Worm (Caenorhabditis elegans) whole organism, L4 larva: ENCODE data around the gene C56C10.6.

ENCODE experiments used
- D1046.2 ChIP-seq: fragments of 200-800 bp; sonication (Bioruptor generic); IDR thresholded peaks from 2 replicates; pipeline ENCODE4 v1.3.6; 2022; ENCODE audit warnings: missing genetic modification characterization, missing compliant biosample characterization
- F49E8.2 ChIP-seq: sonication (generic microtip); optimal IDR thresholded peaks from 2 replicates; lab custom pipeline; 2016; ENCODE audit warnings: missing compliant biosample characterization, mild to moderate bottlenecking, missing genetic modification characterization, borderline replicate concordance
- ZK546.5 ChIP-seq, 2 experiments: sonication (generic microtip); optimal IDR thresholded peaks; 2 replicates each; lab custom pipeline; 2017; ENCODE audit warnings: missing biosample characterization in 2 of 2, missing genetic modification characterization in 2 of 2
- aha-1 ChIP-seq: fragments of 150-350 bp; peaks from one replicate; lab custom pipeline; 2014; ENCODE audit warnings: missing biosample characterization, missing genetic modification characterization
- ceh-28 ChIP-seq: fragments of 150-350 bp; optimal IDR thresholded peaks from 2 replicates; lab custom pipeline; 2014; ENCODE audit warnings: missing biosample characterization, missing genetic modification reagents, missing genetic modification characterization
- ceh-62 ChIP-seq: sonication (generic microtip); optimal IDR thresholded peaks from 2 replicates; lab custom pipeline; 2017; ENCODE audit warnings: missing biosample characterization, missing genetic modification characterization
- daf-12 ChIP-seq: fragments of 150-350 bp; optimal IDR thresholded peaks from 2 replicates; lab custom pipeline; 2014; ENCODE audit warnings: missing biosample characterization, missing genetic modification reagents, missing genetic modification characterization
- daf-19 ChIP-seq: fragments of 200-800 bp; sonication (Bioruptor generic); conservative IDR thresholded peaks from 2 replicates; pipeline ENCODE4 v1.3.6; 2022; ENCODE audit warnings: missing genetic modification characterization, missing compliant biosample characterization
- daf-8 ChIP-seq: fragments of 200-800 bp; sonication (Bioruptor generic); IDR thresholded peaks from 2 replicates; pipeline ENCODE4 v1.3.6; 2022; ENCODE audit warnings: missing genetic modification characterization, missing compliant biosample characterization
- dmd-8 ChIP-seq: fragments of 200-800 bp; sonication (Bioruptor generic); IDR thresholded peaks from 2 replicates; pipeline ENCODE4 v1.3.6; 2022; ENCODE audit warnings: missing genetic modification characterization, missing compliant biosample characterization
- dmd-9 ChIP-seq: fragments of 200-800 bp; sonication (Bioruptor generic); IDR thresholded peaks from 2 replicates; pipeline ENCODE4 v1.3.6; 2022; ENCODE audit warnings: missing genetic modification reagents, missing genetic modification characterization, missing compliant biosample characterization
- dpl-1 ChIP-seq: fragments of 150-350 bp; optimal IDR thresholded peaks from 2 replicates; lab custom pipeline; 2014; ENCODE audit warnings: missing biosample characterization, missing genetic modification reagents, missing genetic modification characterization
- dve-1 ChIP-seq: sonication (generic microtip); optimal IDR thresholded peaks from 2 replicates; lab custom pipeline; 2017; ENCODE audit warnings: antibody characterized with exemption, mild to moderate bottlenecking, missing genetic modification characterization, missing compliant biosample characterization; ENCODE audit not compliant: insufficient read depth
- egl-43 ChIP-seq: fragments of 200-800 bp; sonication (Bioruptor generic); IDR thresholded peaks from 2 replicates; pipeline ENCODE4 v1.3.6; 2022; ENCODE audit warnings: missing genetic modification reagents, missing genetic modification characterization, missing compliant biosample characterization
- hif-1 ChIP-seq, 2 experiments: sonication (generic microtip); optimal IDR thresholded peaks; 2 replicates each; lab custom pipeline; 2016 to 2017; ENCODE audit warnings: missing compliant biosample characterization in 2 of 2, missing genetic modification characterization in 2 of 2, missing genetic modification reagents in 2 of 2, missing genotype in 2 of 2, mild to moderate bottlenecking in 1 of 2
- hlh-11 ChIP-seq: fragments of 200-800 bp; sonication (Bioruptor generic); optimal IDR thresholded peaks from 2 replicates; lab custom pipeline; 2018; ENCODE audit warnings: mild to moderate bottlenecking, missing genetic modification characterization, missing compliant biosample characterization
- hlh-30 ChIP-seq: sonication (generic microtip); optimal IDR thresholded peaks from 2 replicates; lab custom pipeline; 2017; ENCODE audit warnings: antibody characterized with exemption, mild to moderate bottlenecking, missing genetic modification characterization, missing compliant biosample characterization; ENCODE audit not compliant: insufficient read depth
- hmg-1.1 ChIP-seq: fragments of 200-800 bp; sonication (Bioruptor generic); IDR thresholded peaks from 2 replicates; pipeline ENCODE4 v1.3.6; 2022; ENCODE audit warnings: missing genetic modification reagents, missing genetic modification characterization, missing compliant biosample characterization
- lsy-2 ChIP-seq, 2 experiments: fragments of 150-350 bp in 1 of 2; sonication (generic microtip) in 1 of 2; optimal IDR thresholded peaks; 2 replicates each; lab custom pipeline; 2014 to 2017; ENCODE audit warnings: missing biosample characterization in 2 of 2, missing genetic modification characterization in 2 of 2
- madf-5 ChIP-seq, 2 experiments: fragments of 200-800 bp; sonication (Bioruptor generic); IDR thresholded peaks; 2 replicates each; pipeline ENCODE4 v1.3.6; 2022; ENCODE audit warnings: missing compliant biosample characterization in 2 of 2, missing genetic modification characterization in 2 of 2
- madf-9 ChIP-seq: fragments of 200-800 bp; sonication (Bioruptor generic); conservative IDR thresholded peaks from 2 replicates; pipeline ENCODE4 v1.3.6; 2022; ENCODE audit warnings: missing genetic modification reagents, missing genetic modification characterization, missing compliant biosample characterization
- mdl-1 ChIP-seq, 2 experiments: fragments of 150-350 bp in 1 of 2; sonication (generic microtip) in 1 of 2; optimal IDR thresholded peaks; 2 replicates each; lab custom pipeline; 2014 to 2017; ENCODE audit warnings: missing biosample characterization in 2 of 2, missing genetic modification characterization in 2 of 2
- mep-1 ChIP-seq: fragments of 150-350 bp; sonication (generic microtip); optimal IDR thresholded peaks from 3 replicates; lab custom pipeline; 2014; ENCODE audit warnings: missing biosample characterization, missing genetic modification characterization
- mes-2 ChIP-seq: sonication (generic microtip); optimal IDR thresholded peaks from 2 replicates; lab custom pipeline; 2016; ENCODE audit warnings: missing genotype, mild to moderate bottlenecking, missing genetic modification characterization, missing compliant biosample characterization; ENCODE audit not compliant: poor library complexity, severe bottlenecking
- mxl-3 ChIP-seq: fragments of 200-800 bp; sonication (Bioruptor generic); optimal IDR thresholded peaks from 2 replicates; lab custom pipeline; 2018; ENCODE audit warnings: mild to moderate bottlenecking, missing genetic modification characterization, missing compliant biosample characterization
- nhr-111 ChIP-seq: fragments of 200-800 bp; sonication (Bioruptor generic); optimal IDR thresholded peaks from 2 replicates; lab custom pipeline; 2018; ENCODE audit warnings: mild to moderate bottlenecking, missing genetic modification characterization, missing compliant biosample characterization
- nhr-237 ChIP-seq: sonication (generic microtip); optimal IDR thresholded peaks from 2 replicates; lab custom pipeline; 2017; ENCODE audit warnings: missing biosample characterization, missing genetic modification characterization
- nhr-28 ChIP-seq: fragments of 150-350 bp; optimal IDR thresholded peaks from 2 replicates; lab custom pipeline; 2014; ENCODE audit warnings: missing biosample characterization, missing genetic modification characterization
- nhr-42 ChIP-seq: fragments of 200-800 bp; sonication (Bioruptor generic); IDR thresholded peaks from 2 replicates; pipeline ENCODE4 v1.3.6; 2022; ENCODE audit warnings: missing genetic modification characterization, missing compliant biosample characterization
- nhr-6 ChIP-seq: fragments of 150-350 bp; optimal IDR thresholded peaks from 2 replicates; lab custom pipeline; 2014; ENCODE audit warnings: missing biosample characterization, missing genetic modification characterization
- nhr-77 ChIP-seq: fragments of 150-350 bp; optimal IDR thresholded peaks from 2 replicates; lab custom pipeline; 2014; ENCODE audit warnings: missing biosample characterization, missing genetic modification characterization
- rbr-2 ChIP-seq: sonication (generic microtip); optimal IDR thresholded peaks from 2 replicates; lab custom pipeline; 2016; ENCODE audit warnings: missing genotype, missing genetic modification characterization, missing compliant biosample characterization
- saeg-2 ChIP-seq: fragments of 200-800 bp; sonication (Bioruptor generic); IDR thresholded peaks from 2 replicates; pipeline ENCODE4 v1.3.6; 2022; ENCODE audit warnings: missing genetic modification reagents, missing genetic modification characterization, missing compliant biosample characterization
- sdz-12 ChIP-seq: fragments of 200-800 bp; sonication (Bioruptor generic); optimal IDR thresholded peaks from 2 replicates; lab custom pipeline; 2018; ENCODE audit warnings: mild to moderate bottlenecking, missing genetic modification characterization, missing compliant biosample characterization
- spr-1 ChIP-seq: sonication (generic microtip); optimal IDR thresholded peaks from 2 replicates; lab custom pipeline; 2016; ENCODE audit warnings: mild to moderate bottlenecking, missing genetic modification characterization, missing compliant biosample characterization
- tag-97 ChIP-seq: fragments of 200-800 bp; sonication (Bioruptor generic); IDR thresholded peaks from 2 replicates; pipeline ENCODE4 v1.3.6; 2022; ENCODE audit warnings: missing genetic modification characterization, missing compliant biosample characterization
- unc-39 ChIP-seq: sonication (generic microtip); optimal IDR thresholded peaks from 2 replicates; lab custom pipeline; 2017; ENCODE audit warnings: missing biosample characterization, missing genetic modification characterization
- unc-62 ChIP-seq, 3 experiments: fragments of 150-350 bp in 1 of 3; sonication (generic microtip); optimal IDR thresholded peaks in 2 of 3; peaks in 1 of 3; 1 replicate in 1 of 3; 2 replicates in 2 of 3; lab custom pipeline; 2014 to 2017; ENCODE audit warnings: missing biosample characterization in 3 of 3, missing genetic modification characterization in 3 of 3, missing genetic modification reagents in 3 of 3, missing genotype in 1 of 3
- vab-7 ChIP-seq: fragments of 200-800 bp; sonication (Bioruptor generic); IDR thresholded peaks from 2 replicates; pipeline ENCODE4 v1.3.6; 2022; ENCODE audit warnings: missing genetic modification reagents, missing genetic modification characterization, missing compliant biosample characterization
- ztf-11 ChIP-seq: fragments of 150-350 bp; optimal IDR thresholded peaks from 2 replicates; lab custom pipeline; 2014; ENCODE audit warnings: missing biosample characterization, missing genetic modification characterization

Gene C56C10.6

ce11 chrII:6609315-6609842, 28.2 kb upstream of the C56C10.6 start, which contains the start of gene epg-5:
TSS of gene epg-5 (minus strand) at chrII:6609365.
- TF ChIP-seq dve-1 (peak; percentile 15), daf-8 (GFP tag; lab: Robert Waterston, UW) (no peak), mxl-3 (GFP tag; lab: Kevin White, UChicago) (peak; percentile 36), unc-39 (tag; lab: Kevin White, UChicago) (no peak), ZK546.5 (tag; optimal IDR thresholded peaks at IDR 0.05; lab: Kevin White, UChicago) (no peak), aha-1 (peak; percentile 62), hlh-30 (tag; lab: Kevin White, UChicago) (peak; percentile 83), spr-1 (tag; lab: Kevin White, UChicago) (no peak), hlh-11 (tag; lab: Kevin White, UChicago) (peak; percentile 43), hif-1 (tag; optimal IDR thresholded peaks at IDR 0.05; lab: Kevin White, UChicago) (peak in 1 of 2 experiments; percentile 4), daf-12 (no peak), hmg-1.1 (GFP tag; lab: Robert Waterston, UW) (0 out of 2 replicates have a peak, but pooled peaks have one; percentile 27), ceh-62 (tag; lab: Kevin White, UChicago) (no peak), unc-62 (GFP tag; optimal IDR thresholded peaks at IDR 0.05 in 1 of 2; lab: Kevin White, UChicago) (no peak), unc-62 (tag; optimal IDR thresholded peaks at IDR 0.05; lab: Kevin White, UChicago) (no peak), dmd-8 (GFP tag; lab: Robert Waterston, UW) (no peak), lsy-2 (tag; optimal IDR thresholded peaks at IDR 0.05; lab: Kevin White, UChicago) (peak in 1 of 2 experiments; percentile 38), tag-97 (GFP tag; lab: Robert Waterston, UW) (no peak), nhr-42 (GFP tag; lab: Robert Waterston, UW) (no peak), mep-1 (peak; percentile 55), nhr-28 (tag; lab: Kevin White, UChicago) (peak; percentile 32), ceh-28 (tag; lab: Kevin White, UChicago) (no peak), egl-43 (no peak), daf-19 (no peak), nhr-237 (no peak), mdl-1 (tag; optimal IDR thresholded peaks at IDR 0.05; lab: Kevin White, UChicago) (peak in 1 of 2 experiments; percentile 53), dpl-1 (GFP tag; lab: Kevin White, UChicago) (peak; percentile 6), mes-2 (tag; lab: Kevin White, UChicago) (peak; percentile 46), madf-5 (GFP tag; IDR thresholded peaks at IDR 0.05; lab: Robert Waterston, UW) (no peak), D1046.2 (GFP tag; lab: Robert Waterston, UW) (no peak)

DNA sequence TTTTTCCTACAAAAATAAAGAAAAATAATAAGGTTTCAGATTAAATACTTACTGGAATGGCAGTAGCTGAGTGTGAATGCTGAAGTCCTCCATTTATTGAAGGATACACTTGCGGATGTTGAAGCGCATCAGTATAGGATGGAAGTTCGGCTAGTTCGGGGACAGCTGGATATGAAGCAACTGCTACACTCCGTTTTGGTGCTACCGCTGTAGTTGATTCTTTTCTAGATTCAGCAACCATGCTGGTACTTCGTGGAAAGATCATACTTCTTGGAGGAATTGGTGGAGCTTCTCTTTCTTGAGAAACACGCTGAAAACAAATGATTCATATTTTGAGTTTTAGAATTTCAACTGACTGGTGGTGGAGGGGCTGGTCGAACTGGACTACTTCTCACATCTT, 27.5 kb upstream of the C56C10.6 start:
- TF ChIP-seq madf-9 (GFP tag; lab: Robert Waterston, UW) (no peak), nhr-77 (no peak), saeg-2 (GFP tag; lab: Robert Waterston, UW) (no peak), sdz-12 (GFP tag; lab: Kevin White, UChicago) (no peak), ztf-11 (tag; lab: Kevin White, UChicago) (no peak), unc-62 (GFP tag; optimal IDR thresholded peaks at IDR 0.05 in 1 of 2; lab: Kevin White, UChicago) (no peak), unc-62 (tag; optimal IDR thresholded peaks at IDR 0.05; lab: Kevin White, UChicago) (no peak), aha-1 (peak; percentile 96), nhr-111 (GFP tag; lab: Kevin White, UChicago) (no peak)
- TF ChIP-seq, all 104 proteins: peak for 1

ce11 chrII:6600973-6601372, 19.8 kb upstream of the C56C10.6 start, which contains the start of gene vps-33.2:
TSS of gene vps-33.2 (plus strand) at chrII:6601216.
- peak; percentile 19 for TF ChIP-seq dve-1
- TF ChIP-seq ceh-62 (tag; lab: Kevin White, UChicago): no peak
- TF ChIP-seq dmd-9: no peak
- TF ChIP-seq tag-97 (GFP tag; lab: Robert Waterston, UW): no peak
- no peak for TF ChIP-seq vab-7
- TF ChIP-seq hlh-11 (tag; lab: Kevin White, UChicago): peak; percentile 10
- TF ChIP-seq nhr-6: peak; percentile 35
- TF ChIP-seq hmg-1.1 (GFP tag; lab: Robert Waterston, UW): peak; percentile 50
- no peak for TF ChIP-seq daf-12
- TF ChIP-seq lsy-2 (tag; optimal IDR thresholded peaks at IDR 0.05; lab: Kevin White, UChicago): peak in 1 of 2 experiments; percentile 34
- peak; percentile 14 for TF ChIP-seq rbr-2 (tag; lab: Kevin White, UChicago)
- TF ChIP-seq sdz-12 (GFP tag; lab: Kevin White, UChicago): no peak
- peak; percentile 1 for TF ChIP-seq mep-1
- peak; percentile 70 for TF ChIP-seq mes-2 (tag; lab: Kevin White, UChicago)
- TF ChIP-seq F49E8.2 (tag; lab: Kevin White, UChicago): peak; percentile 20
- TF ChIP-seq spr-1 (tag; lab: Kevin White, UChicago): peak; percentile 17
- TF ChIP-seq aha-1: peak; percentile 21
